Fruit fly (Drosophila melanogaster): ENCODE data around the gene CG11951.

CG11951 gene

DNA sequence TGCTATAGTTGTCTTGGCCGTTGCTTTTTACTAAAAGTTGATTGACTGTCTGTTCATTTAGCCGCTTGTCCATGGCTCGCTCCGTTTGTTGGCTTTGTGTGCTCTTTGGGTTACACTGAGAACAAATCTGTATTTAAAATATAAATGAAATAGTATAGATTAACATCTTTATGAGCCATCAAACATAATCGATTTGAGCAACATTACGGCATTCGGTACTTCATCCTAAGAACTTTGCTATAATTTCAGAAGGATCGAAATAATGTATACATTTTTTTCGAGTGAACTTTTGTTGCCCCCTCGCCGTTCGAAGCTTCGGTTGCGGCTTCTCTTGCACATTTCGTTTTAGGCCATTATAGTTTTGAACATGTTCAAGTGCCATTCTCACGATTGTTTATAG lies 30.5 kb downstream of the CG11951 start (continued):
- no peak for TF ChIP-seq fd85E (GFP tag; optimal IDR thresholded peaks at IDR 0.05)
- peak; percentile 80 for TF ChIP-seq Gug (GFP tag; IDR thresholded peaks at IDR 0.05)
- peak; percentile 72 for TF ChIP-seq esn (GFP tag; optimal IDR thresholded peaks at IDR 0.05)
- TF ChIP-seq Lpt (GFP tag; optimal IDR thresholded peaks at IDR 0.05) = peak; percentile 77
- peak; percentile 74 for TF ChIP-seq acj6 (GFP tag; optimal IDR thresholded peaks at IDR 0.05)
- peak; percentile 69 for TF ChIP-seq topi (GFP tag; optimal IDR thresholded peaks at IDR 0.05)
- TF ChIP-seq CG11762 (GFP tag; optimal IDR thresholded peaks at IDR 0.05; ENCODE audit: insufficient read depth) = peak; percentile 53
- TF ChIP-seq Hr39 (GFP tag; optimal IDR thresholded peaks at IDR 0.05) = peak; percentile 41
- peak; percentile 96 for TF ChIP-seq eg (GFP tag; IDR thresholded peaks at IDR 0.05)
- TF ChIP-seq CG8319 (GFP tag; optimal IDR thresholded peaks at IDR 0.05) = no peak
- TF ChIP-seq CG8632 (GFP tag; optimal IDR thresholded peaks at IDR 0.05) = peak; percentile 58
- peak; percentile 96 for TF ChIP-seq CG15336 (GFP tag; IDR thresholded peaks at IDR 0.05)
- TF ChIP-seq CG6808 (GFP tag; optimal IDR thresholded peaks at IDR 0.05) = peak; percentile 73
- TF ChIP-seq Sox14 (GFP tag; optimal IDR thresholded peaks at IDR 0.05) = peak; percentile 83
- peak; percentile 48 to 71 for TF ChIP-seq ss (GFP tag; optimal IDR thresholded peaks at IDR 0.05)
- TF ChIP-seq CG7368 (GFP tag; optimal IDR thresholded peaks at IDR 0.05) = peak; percentile 55
- TF ChIP-seq Ets21C (GFP tag; optimal IDR thresholded peaks at IDR 0.05) = no peak
- no peak for TF ChIP-seq Hr38 (GFP tag; optimal IDR thresholded peaks at IDR 0.05)
- peak; percentile 80 for TF ChIP-seq OdsH (GFP tag; optimal IDR thresholded peaks at IDR 0.05)
- peak; percentile 77 for TF ChIP-seq CG11294 (GFP tag; IDR thresholded peaks at IDR 0.05)
- TF ChIP-seq CG16779 (tag; optimal IDR thresholded peaks at IDR 0.05) = peak; percentile 64
- peak; percentile 91 for TF ChIP-seq Eip78C (GFP tag)
- TF ChIP-seq spab (GFP tag; optimal IDR thresholded peaks at IDR 0.05) = peak; percentile 73
- peak; percentile 89 for TF ChIP-seq CG4318 (GFP tag; optimal IDR thresholded peaks at IDR 0.05)
- peak; percentile 81 for TF ChIP-seq pdm3 (GFP tag; optimal IDR thresholded peaks at IDR 0.05)
- TF ChIP-seq CG6163 (GFP tag; IDR thresholded peaks at IDR 0.05) = peak; percentile 93
- TF ChIP-seq Met (GFP tag; optimal IDR thresholded peaks at IDR 0.05) = peak; percentile 77
- TF ChIP-seq lz (GFP tag; optimal IDR thresholded peaks at IDR 0.05) = peak; percentile 61
- TF ChIP-seq Sox102F (GFP tag; optimal IDR thresholded peaks at IDR 0.05) = peak; percentile 59

DNA sequence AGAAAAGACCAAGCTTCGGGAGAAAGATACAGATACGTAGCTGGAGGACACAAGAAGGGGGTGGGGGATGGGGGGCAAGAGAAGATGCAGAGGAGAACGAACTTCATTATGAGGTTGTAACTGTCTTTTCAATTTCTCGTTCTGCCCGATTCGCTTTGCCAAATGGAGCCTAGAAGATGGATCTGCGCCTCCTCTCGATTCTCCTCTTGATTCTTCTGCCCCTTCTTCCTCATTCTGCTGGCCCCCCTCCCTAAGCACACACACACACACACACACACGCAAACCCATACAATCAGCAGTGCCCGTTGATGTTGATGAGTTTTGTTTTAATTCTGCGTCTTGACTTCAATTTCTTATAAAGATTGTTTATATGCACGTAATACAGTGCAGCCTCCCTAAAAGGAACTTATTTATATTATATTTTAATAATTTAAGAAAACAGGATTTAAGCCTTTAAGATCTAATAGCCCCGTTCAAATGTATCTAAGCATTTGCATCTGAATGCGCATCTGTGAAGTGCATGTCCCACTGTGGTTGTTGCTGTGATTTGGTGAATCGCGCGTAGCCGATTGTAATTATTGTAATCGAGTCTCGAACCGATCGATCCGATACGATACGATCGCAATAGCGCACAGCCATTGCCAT lies 31.4 kb downstream of the CG11951 start:
- TF ChIP-seq Hr38 (GFP tag; optimal IDR thresholded peaks at IDR 0.05) (no peak), acj6 (GFP tag; optimal IDR thresholded peaks at IDR 0.05) (peak; percentile 89), CG4318 (GFP tag; optimal IDR thresholded peaks at IDR 0.05) (peak; percentile 83), CG6163 (GFP tag; IDR thresholded peaks at IDR 0.05) (peak; percentile 96), CG8119 (GFP tag; IDR thresholded peaks at IDR 0.05) (peak; percentile 88), Ets21C (GFP tag; optimal IDR thresholded peaks at IDR 0.05) (peak; percentile 58), fkh (GFP tag; optimal IDR thresholded peaks at IDR 0.05) (no peak), Sox102F (GFP tag; optimal IDR thresholded peaks at IDR 0.05) (peak; percentile 83), spab (GFP tag; optimal IDR thresholded peaks at IDR 0.05) (peak; percentile 89), Sox14 (GFP tag; optimal IDR thresholded peaks at IDR 0.05) (peak; percentile 83), Hr39 (GFP tag; optimal IDR thresholded peaks at IDR 0.05) (peak; percentile 82), Blimp-1 (GFP tag; optimal IDR thresholded peaks at IDR 0.05) (peak; percentile 67), CG10631 (GFP tag; optimal IDR thresholded peaks at IDR 0.05) (peak; percentile 90), CG7368 (GFP tag; optimal IDR thresholded peaks at IDR 0.05) (peak; percentile 79), fd85E (GFP tag; optimal IDR thresholded peaks at IDR 0.05) (peak; percentile 6), Eip75B (GFP tag; optimal IDR thresholded peaks at IDR 0.05) (peak; percentile 77), CG10669 (GFP tag; optimal IDR thresholded peaks at IDR 0.05) (peak; percentile 94), Sox15 (GFP tag; optimal IDR thresholded peaks at IDR 0.05) (peak; percentile 79), CG6276 (GFP tag; optimal IDR thresholded peaks at IDR 0.05) (peak; percentile 85), CG31627 (GFP tag; optimal IDR thresholded peaks at IDR 0.05) (peak; percentile 76), CG11762 (GFP tag; optimal IDR thresholded peaks at IDR 0.05; ENCODE audit: insufficient read depth) (peak; percentile 72), CG15336 (GFP tag; IDR thresholded peaks at IDR 0.05) (peak; percentile 91), fd59A (GFP tag; optimal IDR thresholded peaks at IDR 0.05) (peak; percentile 88), CG3032 (tag; optimal IDR thresholded peaks at IDR 0.05) (peak; percentile 95), salr (GFP tag; optimal IDR thresholded peaks at IDR 0.05) (peak; percentile 56 to 88), CG16779 (tag; optimal IDR thresholded peaks at IDR 0.05) (peak; percentile 81), svp (GFP tag) (peak; percentile 97), CG6854 (GFP tag; optimal IDR thresholded peaks at IDR 0.05) (peak; percentile 83), CG8319 (GFP tag; optimal IDR thresholded peaks at IDR 0.05) (peak; percentile 69), pdm3 (GFP tag; optimal IDR thresholded peaks at IDR 0.05) (peak; percentile 85), lz (GFP tag; optimal IDR thresholded peaks at IDR 0.05) (peak; percentile 79), Eip93F (GFP tag; optimal IDR thresholded peaks at IDR 0.05) (peak; percentile 80), topi (GFP tag; optimal IDR thresholded peaks at IDR 0.05) (peak; percentile 84), CG6808 (GFP tag; optimal IDR thresholded peaks at IDR 0.05) (peak; percentile 91), ss (GFP tag; optimal IDR thresholded peaks at IDR 0.05) (peak; percentile 91 to 92), CG34406 (GFP tag; optimal IDR thresholded peaks at IDR 0.05) (peak; percentile 90), CG11902 (GFP tag; optimal IDR thresholded peaks at IDR 0.05) (peak; percentile 88)
